Fruit fly (Drosophila melanogaster) whole organism, wandering third instar larva: ENCODE results near the gene pix.
A peak's percentile ranks its signal among the peaks of the same experiment; 100 is the strongest.

Experiments used
- Abd-B ChIP-seq: fragments of >200 bp; optimal IDR thresholded peaks from 2 replicates; lab custom pipeline; 2017; ENCODE audit warnings: missing biosample characterization, missing genetic modification characterization
- CG32264 ChIP-seq: fragments of 200-800 bp; sonication (Bioruptor generic); optimal IDR thresholded peaks from 2 replicates; lab custom pipeline; 2016; ENCODE audit warnings: missing biosample characterization, missing genetic modification characterization
- Dif ChIP-seq: fragments of 200-275, 200-300 bp; sonication (Bioruptor generic); optimal IDR thresholded peaks from 2 replicates; lab custom pipeline; 2018; ENCODE audit warnings: missing biosample characterization, missing genetic modification characterization; ENCODE audit not compliant: partially characterized antibody
- GATAd ChIP-seq: sonication (Bioruptor generic); optimal IDR thresholded peaks from 2 replicates; lab custom pipeline; 2016; ENCODE audit warnings: missing biosample characterization, missing genetic modification characterization
- Hnf4 ChIP-seq: fragments of 200-800 bp; sonication (Bioruptor generic); optimal IDR thresholded peaks from 2 replicates; lab custom pipeline; 2016; ENCODE audit warnings: missing biosample characterization, mild to moderate bottlenecking, missing genetic modification characterization
- Hr78 ChIP-seq: fragments of >200 bp; optimal IDR thresholded peaks from 2 replicates; lab custom pipeline; 2017; ENCODE audit warnings: missing biosample characterization, missing genetic modification characterization
- Jra ChIP-seq: sonication (Bioruptor generic); optimal IDR thresholded peaks from 2 replicates; lab custom pipeline; 2016; ENCODE audit warnings: missing biosample characterization, missing genetic modification characterization
- N ChIP-seq: fragments of >200 bp; optimal IDR thresholded peaks from 2 replicates; lab custom pipeline; 2018; ENCODE audit warnings: missing biosample characterization, missing external identifiers, missing genetic modification characterization
- Rel ChIP-seq, 2 experiments: fragments of 200-800 bp; sonication (Bioruptor generic) in 1 of 2; optimal IDR thresholded peaks; 2 replicates in 1 of 2; 3 replicates in 1 of 2; lab custom pipeline; 2016 to 2019; ENCODE audit warnings: mild to moderate bottlenecking in 2 of 2, missing biosample characterization in 2 of 2, missing genetic modification characterization in 2 of 2, moderate library complexity in 1 of 2
- Sp1 ChIP-seq: fragments of 200-800 bp; sonication (Bioruptor generic); optimal IDR thresholded peaks from 3 replicates; lab custom pipeline; 2019; ENCODE audit warnings: missing biosample characterization, mild to moderate bottlenecking, missing genetic modification characterization, moderate library complexity
- brk ChIP-seq: fragments of 200-800 bp; sonication (Bioruptor generic); optimal IDR thresholded peaks from 2 replicates; lab custom pipeline; 2016; ENCODE audit warnings: missing biosample characterization, mild to moderate bottlenecking, missing genetic modification characterization
- dl ChIP-seq, 2 experiments: fragments of 175-275, 200-275 bp in 1 of 2; fragments of 200-275 bp in 1 of 2; sonication (Bioruptor generic); optimal IDR thresholded peaks; lab custom pipeline; 2018; ENCODE audit warnings: mild to moderate bottlenecking in 2 of 2, missing biosample characterization in 2 of 2, missing genetic modification characterization in 2 of 2, moderate library complexity in 2 of 2; ENCODE audit not compliant: partially characterized antibody in 2 of 2, insufficient read depth in 1 of 2
- ey ChIP-seq: fragments of 200-800 bp; sonication (Bioruptor generic); optimal IDR thresholded peaks from 2 replicates; lab custom pipeline; 2016; ENCODE audit warnings: missing biosample characterization, missing genetic modification characterization
- fru ChIP-seq: fragments of 200-800 bp; sonication (Bioruptor generic); optimal IDR thresholded peaks from 3 replicates; lab custom pipeline; 2016; ENCODE audit warnings: missing biosample characterization, mild to moderate bottlenecking, missing genetic modification characterization
- h ChIP-seq: fragments of 200-800 bp; sonication (Bioruptor generic); optimal IDR thresholded peaks from 3 replicates; lab custom pipeline; 2016; ENCODE audit warnings: missing biosample characterization, mild to moderate bottlenecking, missing genetic modification characterization
- jim ChIP-seq: fragments of 175-275, 200-325 bp; sonication (Bioruptor generic); optimal IDR thresholded peaks from 2 replicates; lab custom pipeline; 2016; ENCODE audit warnings: missing biosample characterization, mild to moderate bottlenecking, missing genetic modification characterization
- lola ChIP-seq: fragments of >200 bp; optimal IDR thresholded peaks from 2 replicates; lab custom pipeline; 2017; ENCODE audit warnings: missing biosample characterization, missing genetic modification characterization
- psq ChIP-seq: fragments of 200-800 bp; sonication (Bioruptor generic); optimal IDR thresholded peaks from 3 replicates; lab custom pipeline; 2017; ENCODE audit warnings: missing biosample characterization, mild to moderate bottlenecking, missing genetic modification characterization, moderate library complexity
- rgr ChIP-seq: fragments of 200-800 bp; sonication (Bioruptor generic); optimal IDR thresholded peaks from 3 replicates; lab custom pipeline; 2016; ENCODE audit warnings: missing biosample characterization, mild to moderate bottlenecking, missing genetic modification characterization
- sage ChIP-seq: fragments of 200-800 bp; sonication (Bioruptor generic); optimal IDR thresholded peaks from 2 replicates; lab custom pipeline; 2016; ENCODE audit warnings: missing biosample characterization, mild to moderate bottlenecking, missing genetic modification characterization
- sv ChIP-seq: fragments of 200-800 bp; sonication (Bioruptor generic); optimal IDR thresholded peaks from 3 replicates; lab custom pipeline; 2016; ENCODE audit warnings: missing biosample characterization, missing genetic modification characterization
- tai ChIP-seq: sonication (Bioruptor generic); optimal IDR thresholded peaks from 2 replicates; lab custom pipeline; 2016; ENCODE audit warnings: missing biosample characterization, missing genetic modification characterization
- usp ChIP-seq: fragments of >200 bp; optimal IDR thresholded peaks from 2 replicates; lab custom pipeline; 2017; ENCODE audit warnings: missing biosample characterization, missing genetic modification characterization

The pix gene

DNA sequence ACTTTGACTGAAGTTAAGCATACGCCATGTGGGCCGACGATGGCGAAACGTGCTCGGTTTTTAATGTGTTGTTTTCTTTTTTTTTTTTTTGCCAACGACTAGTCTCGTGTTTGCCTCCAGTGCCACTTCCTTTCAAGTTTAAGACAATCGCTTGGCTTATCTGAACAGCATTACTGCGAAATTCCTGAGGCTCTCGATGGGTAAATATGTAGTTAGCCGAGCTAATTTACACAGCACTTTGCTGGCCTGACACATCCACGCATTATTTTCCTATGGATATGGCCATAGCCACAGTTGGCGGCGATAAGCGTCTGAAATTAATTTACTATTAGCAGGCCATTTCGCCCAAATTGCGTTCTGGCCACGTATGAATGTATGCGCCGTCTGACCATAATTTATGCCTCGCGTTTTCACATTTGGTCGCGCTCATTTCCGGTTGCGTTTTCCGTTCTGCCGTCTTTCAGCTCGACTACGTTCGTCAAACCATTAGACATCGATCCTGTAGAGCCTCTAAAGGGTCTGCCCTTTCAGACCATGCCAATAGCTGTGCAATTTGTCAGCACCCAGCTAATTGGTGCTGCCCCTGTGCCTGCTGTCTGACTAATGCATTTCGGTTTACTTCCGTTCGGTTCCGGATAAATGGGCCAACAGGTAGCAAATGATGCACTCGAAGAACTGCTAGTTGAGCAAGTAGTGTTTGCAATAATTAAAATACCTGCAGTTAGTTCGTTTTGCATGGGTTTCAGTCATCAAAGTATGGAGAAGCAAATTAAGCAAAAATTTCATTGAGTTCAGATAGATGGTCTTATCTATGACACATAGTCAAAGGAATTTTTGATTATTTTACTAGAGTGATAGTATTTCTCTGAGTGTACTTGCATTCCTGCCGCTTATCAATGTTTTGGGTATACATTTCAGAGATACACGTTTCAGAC lies 46.1 kb upstream of the pix start:
- no peak for TF ChIP-seq Dif (GFP tag; lab: Kevin White, UChicago)
- TF ChIP-seq Hr78 (GFP tag; lab: Kevin White, UChicago), result no peak
- no peak for TF ChIP-seq rgr (GFP tag; lab: Kevin White, UChicago)
- peak; percentile 4 for TF ChIP-seq h
- TF ChIP-seq sage (GFP tag; lab: Kevin White, UChicago), result no peak
- TF ChIP-seq, all 38 proteins: peak for 1

DNA sequence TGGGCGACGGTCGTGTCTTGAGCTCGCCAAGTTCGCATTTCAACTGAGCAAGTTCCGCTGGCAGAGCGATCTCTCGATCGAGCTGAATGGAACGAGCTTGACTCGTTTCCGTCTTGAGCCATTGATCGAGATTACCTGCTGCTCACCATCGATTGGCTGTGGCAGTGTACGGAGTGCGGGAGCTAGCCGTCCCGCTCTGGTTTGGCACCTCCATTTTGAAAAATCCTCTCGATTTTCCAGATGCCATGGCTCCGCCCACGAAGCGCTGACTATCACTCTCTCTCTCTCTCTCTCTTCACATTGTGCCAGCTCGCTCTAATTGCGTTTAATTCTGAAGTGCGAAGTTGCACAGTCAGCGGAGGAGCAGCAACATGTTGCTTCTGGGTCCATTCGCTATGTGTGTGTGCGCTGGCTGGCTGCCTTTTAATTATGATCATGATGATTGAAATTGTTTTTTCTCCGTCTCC lies 44.7 kb upstream of the pix start, which contains the start of gene Doc2:
Gene Doc2 (minus strand): TSS at position 51 of the 467 bp plus-strand sequence.
- TF ChIP-seq h (no peak), dl (GFP tag; optimal IDR thresholded peaks at IDR 0.05; lab: Kevin White, UChicago; ENCODE audit: insufficient read depth in 1 of 2, partially characterized antibody in 2 of 2) (peak in 1 of 2 experiments; percentile 23), sage (GFP tag; lab: Kevin White, UChicago) (no peak), Dif (GFP tag; lab: Kevin White, UChicago) (peak; percentile 24)

DNA sequence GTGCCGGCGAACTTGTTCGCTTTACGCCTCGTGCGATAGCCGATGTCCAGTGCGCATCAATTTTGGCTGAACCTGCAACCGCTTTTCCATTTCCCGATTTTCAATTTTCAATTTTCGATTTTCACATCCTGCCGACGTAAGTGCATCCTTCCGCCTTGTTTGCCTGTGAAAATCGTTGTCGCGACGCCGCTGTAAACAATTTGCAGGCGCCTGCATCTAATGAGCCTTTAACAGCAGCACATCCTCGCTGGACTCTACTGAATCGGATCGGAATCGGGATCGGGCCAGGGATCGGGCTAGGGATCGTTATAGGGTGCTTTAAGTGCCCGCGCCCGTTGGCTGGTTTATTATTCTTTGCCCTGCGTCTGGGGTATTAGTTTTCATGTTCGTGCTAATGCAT lies 42.8 kb upstream of the pix start:
- TF ChIP-seq usp (no peak), Rel (GFP tag; optimal IDR thresholded peaks at IDR 0.05; lab: Kevin White, UChicago) (no peak), Rel (tag; optimal IDR thresholded peaks at IDR 0.05; lab: Kevin White, UChicago) (no peak), CG32264 (GFP tag; lab: Kevin White, UChicago) (no peak), tai (GFP tag; lab: Kevin White, UChicago) (no peak), rgr (GFP tag; lab: Kevin White, UChicago) (no peak), fru (GFP tag; lab: Kevin White, UChicago) (no peak)

DNA sequence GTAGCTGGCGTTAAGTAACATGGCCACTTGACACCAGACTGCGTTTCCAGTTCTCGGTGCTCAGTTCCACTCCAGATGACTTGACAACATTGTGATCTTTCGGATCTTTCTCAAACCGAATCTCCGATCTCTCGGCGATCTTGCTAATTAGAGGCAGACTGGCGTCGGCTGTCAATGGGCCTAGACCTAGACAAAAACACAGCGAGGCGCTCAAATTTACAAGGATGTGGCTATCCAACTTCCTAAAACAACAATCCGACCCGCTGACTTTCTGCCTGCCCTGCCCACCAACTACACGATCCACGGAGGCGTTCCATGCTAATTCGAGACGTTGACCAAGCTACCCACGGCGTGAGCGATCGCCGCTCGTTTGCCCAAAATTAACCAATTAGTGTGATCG lies 39.2 kb upstream of the pix start:
- TF ChIP-seq Abd-B (GFP tag; lab: Kevin White, UChicago) (no peak), fru (GFP tag; lab: Kevin White, UChicago) (no peak), Sp1 (GFP tag; lab: Kevin White, UChicago) (no peak), tai (GFP tag; lab: Kevin White, UChicago) (no peak), GATAd (no peak)

DNA sequence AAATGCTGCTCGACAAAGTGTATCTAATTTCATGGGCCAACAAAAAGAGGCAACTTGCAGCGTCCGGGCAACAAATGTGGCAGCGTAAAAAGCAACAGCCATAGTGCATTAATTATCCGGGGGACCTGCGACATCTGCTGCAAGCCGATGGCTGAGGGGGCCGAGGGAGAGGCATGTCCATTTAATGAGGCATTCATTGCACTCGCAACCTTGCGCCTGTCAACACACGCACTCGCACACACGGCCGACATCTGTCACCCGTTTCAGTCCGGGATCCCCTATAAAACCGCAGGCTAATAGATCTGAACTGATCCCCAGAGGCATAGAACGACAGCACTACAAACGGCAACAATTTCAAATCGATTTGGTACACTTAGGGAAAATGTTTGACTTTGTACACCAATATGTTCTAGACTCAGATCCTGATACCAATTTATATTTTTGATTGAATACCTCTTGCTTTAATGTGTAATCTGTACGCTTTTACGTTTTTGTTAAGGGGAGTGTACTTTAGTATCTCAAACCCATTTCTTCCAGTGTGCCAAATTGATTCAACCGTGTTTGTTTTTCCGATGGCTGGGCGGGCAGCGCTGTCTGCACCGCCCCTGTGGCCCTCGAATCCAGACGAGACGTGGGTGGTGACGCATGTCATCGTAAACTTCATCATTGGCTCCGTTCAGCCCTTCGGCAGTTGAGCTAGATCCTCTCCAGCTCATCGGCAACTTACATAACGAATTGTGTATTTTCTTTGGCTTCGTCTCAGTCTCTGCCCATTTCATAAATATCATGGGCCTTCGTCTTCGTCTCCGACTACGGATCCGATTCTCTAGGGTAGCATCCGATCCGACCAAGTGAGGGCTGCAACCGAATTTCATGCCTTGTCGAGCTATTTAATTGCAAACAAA lies 37.2 kb upstream of the pix start:
- TF ChIP-seq h, result no peak
- no peak for TF ChIP-seq rgr (GFP tag; lab: Kevin White, UChicago)
- no peak for TF ChIP-seq N
- TF ChIP-seq sage (GFP tag; lab: Kevin White, UChicago), result no peak
- TF ChIP-seq ey, result no peak
- peak; percentile 65 for TF ChIP-seq sv

DNA sequence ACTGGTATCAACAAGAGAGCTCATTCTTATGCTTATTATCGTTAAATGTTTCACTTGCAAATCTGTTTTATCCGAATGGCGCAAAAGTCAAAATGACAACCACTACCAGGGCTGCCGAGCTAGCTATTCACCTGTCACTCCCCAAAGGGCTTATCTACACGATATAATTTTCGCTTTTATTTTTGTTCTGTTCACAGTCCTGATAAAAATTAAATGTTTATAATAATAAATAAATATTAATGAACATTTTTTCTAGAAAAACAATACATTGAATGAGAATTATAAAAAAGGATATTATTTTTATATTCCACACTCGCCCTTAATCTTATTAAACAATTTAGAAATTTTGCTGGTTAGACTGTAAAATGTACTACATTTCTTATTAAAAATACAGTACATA lies 35.2 kb upstream of the pix start, which contains the start of gene CG5194:
Gene CG5194 (minus strand): TSS at position 101 of the 400 bp plus-strand sequence.
- TF ChIP-seq Hnf4 (GFP tag; lab: Kevin White, UChicago), result no peak
- no peak for TF ChIP-seq Jra (GFP tag; lab: Kevin White, UChicago)
- no peak for TF ChIP-seq lola (GFP tag; lab: Kevin White, UChicago)
- TF ChIP-seq sage (GFP tag; lab: Kevin White, UChicago), result no peak
- TF ChIP-seq psq (GFP tag; lab: Kevin White, UChicago), result no peak
- no peak for TF ChIP-seq Dif (GFP tag; lab: Kevin White, UChicago)
- TF ChIP-seq GATAd, result no peak
- no peak for TF ChIP-seq brk (GFP tag; lab: Kevin White, UChicago)
- no peak for TF ChIP-seq usp
- no peak for TF ChIP-seq jim
- TF ChIP-seq, all 38 proteins: peak for 0
